Worm (Caenorhabditis elegans): Measurements from ENCODE around the gene F17C11.4.

ce11 chrV:10915922-10916321 is 35.7 kb upstream of the F17C11.4 start:
- TF ChIP-seq nhr-28 (tag; optimal IDR thresholded peaks at IDR 0.05), result no peak
- no peak for TF ChIP-seq swsn-7 (tag; optimal IDR thresholded peaks at IDR 0.05)
- no peak for TF ChIP-seq lin-15B (tag; optimal IDR thresholded peaks at IDR 0.05)
- no peak for TF ChIP-seq fkh-10 (GFP tag; optimal IDR thresholded peaks at IDR 0.05)
- TF ChIP-seq nhr-237 (tag; optimal IDR thresholded peaks at IDR 0.05), result no peak
- TF ChIP-seq lsy-2 (tag; optimal IDR thresholded peaks at IDR 0.05), result peak in 1 of 2 experiments; percentile 36
- TF ChIP-seq nhr-71 (tag; optimal IDR thresholded peaks at IDR 0.05), result peak; percentile 53
- TF ChIP-seq sptf-1 (tag; optimal IDR thresholded peaks at IDR 0.05), result no peak
